Fruit fly (Drosophila melanogaster) whole organism: ENCODE results near the gene Cul6.

ENCODE experiments used
- CG8478 ChIP-seq: fragments of >200 bp; optimal IDR thresholded peaks from 2 replicates; lab custom pipeline; 2018; ENCODE audit warnings: inconsistent platforms
- Dll ChIP-seq: fragments of >200 bp; optimal IDR thresholded peaks from 2 replicates; lab custom pipeline; 2017
- pan ChIP-seq: fragments of >200 bp; optimal IDR thresholded peaks from 2 replicates; lab custom pipeline; 2017
- psq ChIP-seq: fragments of >200 bp; optimal IDR thresholded peaks from 2 replicates; lab custom pipeline; 2017

DNA sequence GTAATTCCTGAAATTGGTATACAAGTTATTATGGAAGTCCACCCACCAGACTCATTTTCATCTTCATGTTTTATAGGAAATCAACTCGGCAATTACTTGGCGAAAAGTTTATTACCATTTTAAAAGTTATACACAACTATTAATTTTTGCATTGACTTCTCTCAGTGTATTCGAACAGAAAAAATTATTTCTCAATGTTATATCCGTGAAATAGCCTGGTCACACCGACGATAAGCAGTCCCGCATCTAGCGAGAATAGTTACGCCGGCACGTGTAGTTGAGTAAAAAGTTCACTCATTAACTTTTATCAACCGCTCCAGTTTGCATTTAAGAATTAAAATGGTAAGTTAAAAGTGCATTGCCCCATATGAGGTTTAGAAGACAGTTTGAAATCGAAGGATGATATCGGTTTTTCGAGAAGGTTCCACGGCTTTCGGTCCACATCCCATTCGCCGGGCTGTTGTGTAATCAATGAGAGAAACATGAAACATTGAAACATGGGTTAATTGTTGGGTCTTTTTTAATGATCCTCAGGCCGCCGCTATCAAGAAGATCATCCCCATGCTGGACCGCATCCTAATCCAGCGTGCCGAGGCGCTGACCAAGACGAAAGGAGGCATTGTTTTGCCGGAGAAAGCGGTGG lies 4.5 kb upstream of the Cul6 start, which contains the start of gene CG11267:
- TF ChIP-seq Dll: no peak
- TF ChIP-seq pan: no peak
- no peak for TF ChIP-seq psq (lab: Kevin White, UChicago)
- no peak for TF ChIP-seq CG8478
